Worm (Caenorhabditis elegans) whole organism, young adult: Measurements from ENCODE around the gene Y38C1AA.12.

Source experiments
- F52B5.7 ChIP-seq: sonication (generic microtip); optimal IDR thresholded peaks from 2 replicates; lab custom pipeline; 2016; ENCODE audit warnings: mild to moderate bottlenecking, missing genetic modification characterization, missing compliant biosample characterization
- Y56A3A.18 ChIP-seq: fragments of 200-800 bp; sonication (Bioruptor generic); IDR thresholded peaks from 2 replicates; pipeline ENCODE4 v1.3.6; 2022; ENCODE audit warnings: missing genetic modification reagents, missing genetic modification characterization, missing compliant biosample characterization
- Y67H2A.10 ChIP-seq: fragments of 200-800 bp; sonication (Bioruptor generic); conservative IDR thresholded peaks from 2 replicates; pipeline ENCODE4 v1.3.6; 2022; ENCODE audit warnings: missing genetic modification reagents, missing genetic modification characterization, missing compliant biosample characterization
- attf-5 ChIP-seq: fragments of 200-800 bp; sonication (Bioruptor generic); optimal IDR thresholded peaks from 2 replicates; lab custom pipeline; 2018; ENCODE audit warnings: mild to moderate bottlenecking, missing genetic modification characterization, missing compliant biosample characterization
- cebp-2 ChIP-seq: fragments of 200-800 bp; sonication (Bioruptor generic); IDR thresholded peaks from 2 replicates; pipeline ENCODE4 v1.3.6; 2022; ENCODE audit warnings: missing genetic modification characterization, missing compliant biosample characterization
- ceh-27 ChIP-seq: fragments of 200-800 bp; sonication (Bioruptor generic); optimal IDR thresholded peaks from 2 replicates; lab custom pipeline; 2018; ENCODE audit warnings: mild to moderate bottlenecking, missing genetic modification characterization, moderate library complexity, missing compliant biosample characterization
- ceh-40 ChIP-seq: fragments of 200-800 bp; sonication (Bioruptor generic); IDR thresholded peaks from 2 replicates; pipeline ENCODE4 v1.3.6; 2022; ENCODE audit warnings: missing genetic modification characterization, missing compliant biosample characterization
- ceh-79 ChIP-seq: sonication (generic microtip); optimal IDR thresholded peaks from 2 replicates; lab custom pipeline; 2017; ENCODE audit warnings: mild to moderate bottlenecking, missing genetic modification characterization, missing compliant biosample characterization
- dox-1 ChIP-seq: fragments of 200-800 bp; sonication (Bioruptor generic); IDR thresholded peaks from 2 replicates; pipeline ENCODE4 v1.3.6; 2022; ENCODE audit warnings: missing genetic modification reagents, missing genetic modification characterization, missing compliant biosample characterization
- dpff-1 ChIP-seq: sonication (generic microtip); optimal IDR thresholded peaks from 2 replicates; lab custom pipeline; 2017; ENCODE audit warnings: mild to moderate bottlenecking, missing genetic modification characterization, missing compliant biosample characterization
- egl-18 ChIP-seq: fragments of 200-800 bp; sonication (Bioruptor generic); IDR thresholded peaks from 2 replicates; pipeline ENCODE4 v1.3.6; 2022; ENCODE audit warnings: missing genetic modification reagents, missing genetic modification characterization, missing compliant biosample characterization
- him-1 ChIP-seq: sonication (generic microtip); optimal IDR thresholded peaks from 2 replicates; lab custom pipeline; 2016; ENCODE audit warnings: missing genotype, missing genetic modification reagents, missing genetic modification characterization, missing compliant biosample characterization
- lin-35 ChIP-seq, 3 experiments: fragments of 150-350 bp in 2 of 3; sonication (generic microtip) in 1 of 3; optimal IDR thresholded peaks; 2 replicates each; lab custom pipeline; 2014 to 2018; ENCODE audit warnings: missing biosample characterization in 3 of 3, missing genetic modification characterization in 3 of 3, missing genetic modification reagents in 3 of 3
- lin-54 ChIP-seq: fragments of 200-800 bp; sonication (Bioruptor generic); optimal IDR thresholded peaks from 2 replicates; lab custom pipeline; 2018; ENCODE audit warnings: mild to moderate bottlenecking, missing genetic modification characterization, missing compliant biosample characterization
- lsl-1 ChIP-seq: fragments of 200-800 bp; sonication (Bioruptor generic); optimal IDR thresholded peaks from 2 replicates; lab custom pipeline; 2018; ENCODE audit warnings: mild to moderate bottlenecking, missing genetic modification characterization, moderate library complexity, missing compliant biosample characterization
- lsy-27 ChIP-seq: sonication (generic microtip); optimal IDR thresholded peaks from 2 replicates; lab custom pipeline; 2017; ENCODE audit warnings: missing genetic modification characterization, mild to moderate bottlenecking, missing compliant biosample characterization, antibody characterized with exemption, missing genotype, borderline replicate concordance; ENCODE audit not compliant: insufficient read depth
- madf-10 ChIP-seq: sonication (generic microtip); optimal IDR thresholded peaks from 2 replicates; lab custom pipeline; 2016; ENCODE audit warnings: mild to moderate bottlenecking, missing genetic modification characterization, missing compliant biosample characterization
- madf-3 ChIP-seq: fragments of 200-800 bp; sonication (Bioruptor generic); IDR thresholded peaks from 2 replicates; pipeline ENCODE4 v1.3.6; 2022; ENCODE audit warnings: missing genetic modification reagents, missing genetic modification characterization, missing compliant biosample characterization
- mcd-1 ChIP-seq: fragments of 200-800 bp; sonication (Bioruptor generic); IDR thresholded peaks from 2 replicates; pipeline ENCODE4 v1.3.6; 2022; ENCODE audit warnings: missing genetic modification reagents, missing genetic modification characterization, missing compliant biosample characterization
- mel-28 ChIP-seq: sonication (generic microtip); optimal IDR thresholded peaks from 2 replicates; lab custom pipeline; 2016; ENCODE audit warnings: borderline replicate concordance, mild to moderate bottlenecking, missing genetic modification characterization, missing compliant biosample characterization
- nhr-120 ChIP-seq: fragments of 200-800 bp; sonication (Bioruptor generic); IDR thresholded peaks from 2 replicates; pipeline ENCODE4 v1.3.6; 2022; ENCODE audit warnings: missing genetic modification characterization, missing compliant biosample characterization
- nhr-90 ChIP-seq: sonication (generic microtip); optimal IDR thresholded peaks from 2 replicates; lab custom pipeline; 2016; ENCODE audit warnings: missing genotype, mild to moderate bottlenecking, missing genetic modification characterization, missing compliant biosample characterization
- rpc-1 ChIP-seq, 2 experiments: fragments of 150-350 bp in 1 of 2; sonication (generic microtip) in 1 of 2; optimal IDR thresholded peaks; 2 replicates each; lab custom pipeline; 2014 to 2018; ENCODE audit warnings: missing biosample characterization in 1 of 2, missing genetic modification characterization in 1 of 2, missing genetic modification reagents in 1 of 2, missing genotype in 1 of 2
- snpc-1.3 ChIP-seq: sonication (generic microtip); optimal IDR thresholded peaks from 2 replicates; lab custom pipeline; 2017; ENCODE audit warnings: missing genetic modification characterization, mild to moderate bottlenecking, missing compliant biosample characterization, antibody characterized with exemption, moderate library complexity, missing genotype, missing genetic modification reagents; ENCODE audit not compliant: insufficient read depth
- tbx-9 ChIP-seq: sonication (generic microtip); optimal IDR thresholded peaks from 2 replicates; lab custom pipeline; 2016; ENCODE audit warnings: borderline replicate concordance, missing genetic modification characterization, inconsistent platforms, missing compliant biosample characterization
- tlf-1 ChIP-seq: fragments of 200-800 bp; sonication (Bioruptor generic); optimal IDR thresholded peaks from 2 replicates; lab custom pipeline; 2018; ENCODE audit warnings: mild to moderate bottlenecking, missing genetic modification characterization, missing compliant biosample characterization
- unc-130 ChIP-seq: sonication (generic microtip); optimal IDR thresholded peaks from 2 replicates; lab custom pipeline; 2016; ENCODE audit warnings: missing genetic modification reagents, missing genetic modification characterization, missing compliant biosample characterization
- zim-3 ChIP-seq: sonication (generic microtip); optimal IDR thresholded peaks from 2 replicates; lab custom pipeline; 2017; ENCODE audit warnings: mild to moderate bottlenecking, missing genetic modification characterization, moderate library complexity, missing compliant biosample characterization
- ztf-22 ChIP-seq: fragments of 200-800 bp; sonication (Bioruptor generic); optimal IDR thresholded peaks from 2 replicates; lab custom pipeline; 2018; ENCODE audit warnings: mild to moderate bottlenecking, missing genetic modification characterization, moderate library complexity, missing compliant biosample characterization

The Y38C1AA.12 gene

ce11 chrIV:230714-231113 is 38.7 kb downstream of the Y38C1AA.12 start:
- TF ChIP-seq zim-3 (tag; lab: Kevin White, UChicago) (peak; percentile 95), dox-1 (GFP tag; lab: Robert Waterston, UW) (peak; percentile 29; the same call in 1 of the 2 replicates)

ce11 chrIV:231673-232072 is 39.6 kb downstream of the Y38C1AA.12 start, which contains the start of gene gtf-2H1:
TSS of gene gtf-2H1 (minus strand) at chrIV:231773.
- no peak for TF ChIP-seq Y56A3A.18 (GFP tag; lab: Robert Waterston, UW)
- no peak for TF ChIP-seq ceh-40 (GFP tag; lab: Robert Waterston, UW)
- TF ChIP-seq snpc-1.3 (tag; lab: Kevin White, UChicago): no peak
- TF ChIP-seq tbx-9 (tag; lab: Kevin White, UChicago): no peak
- TF ChIP-seq rpc-1 (optimal IDR thresholded peaks at IDR 0.05; lab: Kevin White, UChicago): no peak
- TF ChIP-seq rpc-1 (tag; optimal IDR thresholded peaks at IDR 0.05; lab: Kevin White, UChicago): no peak
- TF ChIP-seq lin-35 (GFP tag; optimal IDR thresholded peaks at IDR 0.05; lab: Kevin White, UChicago): no peak
- no peak for TF ChIP-seq ceh-27 (GFP tag; lab: Kevin White, UChicago)
- no peak for TF ChIP-seq mel-28 (tag; lab: Kevin White, UChicago)
- no peak for TF ChIP-seq lin-54 (GFP tag; lab: Kevin White, UChicago)
- no peak for TF ChIP-seq nhr-90 (tag; lab: Kevin White, UChicago)
- TF ChIP-seq F52B5.7: no peak
- no peak for TF ChIP-seq tlf-1 (GFP tag; lab: Kevin White, UChicago)
- TF ChIP-seq egl-18 (GFP tag; lab: Robert Waterston, UW): no peak
- TF ChIP-seq ztf-22 (GFP tag; lab: Kevin White, UChicago): no peak

ce11 chrIV:236138-236537 is 44.1 kb downstream of the Y38C1AA.12 start:
- TF ChIP-seq nhr-120 (GFP tag; lab: Robert Waterston, UW) (no peak), unc-130 (GFP tag; lab: Kevin White, UChicago) (no peak), dox-1 (GFP tag; lab: Robert Waterston, UW) (peak; percentile 39; the same call in 1 of the 2 replicates), cebp-2 (GFP tag; lab: Robert Waterston, UW) (no peak), zim-3 (tag; lab: Kevin White, UChicago) (peak; percentile 98)
- TF ChIP-seq, all 124 proteins: peak for 2

- no peak for TF ChIP-seq madf-10 (tag; lab: Kevin White, UChicago)
- no peak for TF ChIP-seq Y67H2A.10 (GFP tag; lab: Robert Waterston, UW)
- TF ChIP-seq lsl-1: peak; percentile 48
- TF ChIP-seq ceh-79 (tag; lab: Kevin White, UChicago): no peak
Observed at ce11 chrIV:237350-237749, 45.3 kb downstream of the Y38C1AA.12 start, which contains the start of gene ints-13. TSS of gene ints-13 (minus strand) at chrIV:237450.

DNA sequence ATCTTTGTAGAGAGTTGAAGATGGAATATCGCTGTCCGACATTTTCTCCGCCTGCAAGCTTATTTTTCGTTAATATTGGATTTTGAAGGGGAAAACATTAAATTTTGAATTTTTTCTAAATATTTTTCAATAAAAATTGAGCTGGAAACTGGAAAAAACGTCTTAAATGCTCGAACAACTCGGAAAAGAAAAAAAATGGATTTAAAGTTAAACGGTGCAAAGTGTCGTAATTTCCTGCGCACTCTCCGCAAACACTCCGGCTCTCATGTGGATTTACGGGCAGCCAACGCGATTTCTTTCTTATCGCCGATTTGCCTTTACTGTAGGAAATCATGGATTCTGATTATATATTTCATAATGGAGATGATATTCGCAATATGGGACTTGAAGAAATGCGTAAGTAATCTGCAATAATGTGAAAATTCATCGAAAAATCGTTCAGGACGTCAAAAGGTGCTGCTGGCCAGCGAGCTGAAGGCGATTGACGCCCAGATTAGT is 48.2 kb downstream of the Y38C1AA.12 start, which contains the start of the genes fnta-1 and cogc-8:
TSS of gene fnta-1 (minus strand) at position 51 of the 498 bp plus-strand sequence.
TSS of gene cogc-8 (plus strand) at position 195 of the 498 bp plus-strand sequence.
- no peak for TF ChIP-seq madf-3
- peak; percentile 53 for TF ChIP-seq mcd-1
- TF ChIP-seq snpc-1.3 (tag; lab: Kevin White, UChicago): peak; percentile 2
- no peak for TF ChIP-seq lsy-27 (tag; lab: Kevin White, UChicago)
- no peak for TF ChIP-seq him-1 (tag; lab: Kevin White, UChicago)
- peak; percentile 10 for TF ChIP-seq lsl-1
- peak; percentile 9 for TF ChIP-seq lin-54 (GFP tag; lab: Kevin White, UChicago)
- no peak for TF ChIP-seq dpff-1 (tag; lab: Kevin White, UChicago)
- peak; percentile 15 for TF ChIP-seq attf-5 (GFP tag; lab: Kevin White, UChicago)
